Fruit fly (Drosophila melanogaster): ENCODE results near the gene Ir75b.

The Ir75b gene

DNA sequence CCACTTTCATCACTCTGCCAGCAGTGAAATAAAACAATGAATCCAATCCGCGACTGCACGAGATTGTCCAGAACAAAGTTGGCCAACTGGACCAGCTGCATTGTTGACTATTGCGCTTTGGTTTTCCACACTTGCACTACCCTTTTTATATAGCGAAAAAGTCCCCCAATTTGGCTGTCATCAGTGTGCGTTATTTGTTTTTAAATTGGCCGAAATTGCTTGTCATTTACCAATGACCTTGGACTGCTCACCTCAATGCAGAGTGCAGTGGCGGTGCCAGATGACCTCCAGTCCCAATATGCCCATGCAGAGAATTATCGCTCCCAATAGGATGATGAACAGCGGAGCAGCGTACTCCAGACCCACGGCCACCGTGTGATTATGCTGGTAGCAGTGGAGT is 2.2 kb downstream of the Ir75b start, which contains the start of gene Ir75a:
TSS of gene Ir75a (minus strand) at position 101 of the 400 bp plus-strand sequence.
- TF ChIP-seq Crg-1 (GFP tag; optimal IDR thresholded peaks at IDR 0.05) = no peak

DNA sequence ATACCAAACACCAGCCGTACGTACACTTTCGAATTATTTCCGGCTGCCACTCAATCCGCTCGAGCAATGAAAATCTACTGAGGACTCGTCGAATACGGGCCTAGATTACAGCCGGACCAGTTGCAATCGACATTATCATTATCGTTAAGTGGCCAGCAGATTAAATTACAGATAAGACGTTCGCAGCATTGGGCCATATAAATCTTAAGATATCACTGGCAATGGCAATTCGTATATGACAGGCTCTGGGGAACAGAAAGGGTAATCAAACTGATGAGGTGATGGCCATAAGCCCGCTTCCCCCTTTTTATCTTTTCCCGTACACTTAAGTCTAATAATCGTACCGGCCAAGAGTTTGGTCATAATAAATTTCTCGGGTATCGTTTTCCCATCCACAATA is 6.0 kb downstream of the Ir75b start, which contains the start of gene Cln3:
TSS of gene Cln3 (minus strand) at position 84 of the 400 bp plus-strand sequence.
- TF ChIP-seq CG33017 (tag; optimal IDR thresholded peaks at IDR 0.05) = peak; percentile 79
- TF ChIP-seq cic (GFP tag; optimal IDR thresholded peaks at IDR 0.05) = peak; percentile 82
- TF ChIP-seq Crg-1 (GFP tag; optimal IDR thresholded peaks at IDR 0.05) = no peak
- peak; percentile 6 for TF ChIP-seq kay (GFP tag; ENCODE audit: borderline replicate concordance)
- no peak for TF ChIP-seq CG1620 (GFP tag; optimal IDR thresholded peaks at IDR 0.05)
- no peak for TF ChIP-seq Clk (GFP tag; optimal IDR thresholded peaks at IDR 0.05)
- peak; percentile 41 for TF ChIP-seq pad (GFP tag; optimal IDR thresholded peaks at IDR 0.05)
- TF ChIP-seq CG14711 (tag; optimal IDR thresholded peaks at IDR 0.05) = no peak
- TF ChIP-seq ovo (GFP tag; optimal IDR thresholded peaks at IDR 0.05) = no peak
- TF ChIP-seq cnc (optimal IDR thresholded peaks at IDR 0.05) = no peak
- peak; percentile 37 for TF ChIP-seq toe (GFP tag; optimal IDR thresholded peaks at IDR 0.05)
- TF ChIP-seq CG12768 (GFP tag; optimal IDR thresholded peaks at IDR 0.05) = peak; percentile 74
- TF ChIP-seq Mnt (GFP tag; optimal IDR thresholded peaks at IDR 0.05) = peak; percentile 8
- TF ChIP-seq tj (GFP tag; optimal IDR thresholded peaks at IDR 0.05) = peak; percentile 21
- TF ChIP-seq CG7101 (tag; optimal IDR thresholded peaks at IDR 0.05) = peak; percentile 32
- peak; percentile 72 for TF ChIP-seq CG7045 (GFP tag; optimal IDR thresholded peaks at IDR 0.05)
- TF ChIP-seq CG5204 (GFP tag; optimal IDR thresholded peaks at IDR 0.05) = peak; percentile 48
- peak; percentile 6 for TF ChIP-seq CG11617 (GFP tag; optimal IDR thresholded peaks at IDR 0.05)
- TF ChIP-seq Hr96 (GFP tag; optimal IDR thresholded peaks at IDR 0.05) = peak; percentile 32

DNA sequence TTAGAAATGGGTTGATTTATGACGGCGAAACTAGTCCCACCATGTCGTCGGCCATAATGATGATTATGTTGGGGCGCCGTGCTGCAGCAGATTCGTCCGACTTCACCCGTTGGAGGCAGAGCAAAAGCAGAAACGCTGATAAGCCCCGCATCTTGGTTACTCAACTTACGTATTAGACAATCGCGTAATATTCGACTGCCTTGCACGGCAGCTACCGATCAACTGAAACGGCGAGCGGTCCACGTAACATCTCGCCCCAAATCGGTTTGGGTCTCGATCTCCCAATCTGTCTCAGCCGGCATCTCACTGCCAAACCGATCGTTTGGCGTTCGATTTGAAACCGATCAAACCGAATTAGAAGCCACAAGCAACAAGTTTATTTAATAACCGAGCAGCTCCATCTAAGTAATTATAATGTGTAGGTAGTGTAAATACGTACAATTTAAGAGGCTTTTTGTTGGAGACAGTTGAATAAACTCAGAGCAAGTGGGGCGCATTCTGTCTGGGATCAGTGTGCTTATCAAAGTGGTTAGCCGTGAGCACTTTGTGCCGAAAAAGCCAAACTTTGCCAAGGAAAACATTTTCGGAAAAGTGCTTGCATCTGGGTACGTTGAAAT is 11.3 kb downstream of the Ir75b start, which contains the start of gene CG32191:
TSS of gene CG32191 (minus strand) at position 550 of the 617 bp plus-strand sequence.
- no peak for TF ChIP-seq cnc (optimal IDR thresholded peaks at IDR 0.05)
- TF ChIP-seq cic (GFP tag; optimal IDR thresholded peaks at IDR 0.05) = no peak
- TF ChIP-seq kay (GFP tag; ENCODE audit: borderline replicate concordance) = no peak
- no peak for TF ChIP-seq CG14711 (tag; optimal IDR thresholded peaks at IDR 0.05)
- TF ChIP-seq bab1 (GFP tag; optimal IDR thresholded peaks at IDR 0.05) = no peak
- no peak for TF ChIP-seq ovo (GFP tag; optimal IDR thresholded peaks at IDR 0.05)
- no peak for TF ChIP-seq Mnt (GFP tag; optimal IDR thresholded peaks at IDR 0.05)
- no peak for TF ChIP-seq tj (GFP tag; optimal IDR thresholded peaks at IDR 0.05)
- no peak for TF ChIP-seq CG1620 (GFP tag; optimal IDR thresholded peaks at IDR 0.05)
- TF ChIP-seq pad (GFP tag; optimal IDR thresholded peaks at IDR 0.05) = no peak

DNA sequence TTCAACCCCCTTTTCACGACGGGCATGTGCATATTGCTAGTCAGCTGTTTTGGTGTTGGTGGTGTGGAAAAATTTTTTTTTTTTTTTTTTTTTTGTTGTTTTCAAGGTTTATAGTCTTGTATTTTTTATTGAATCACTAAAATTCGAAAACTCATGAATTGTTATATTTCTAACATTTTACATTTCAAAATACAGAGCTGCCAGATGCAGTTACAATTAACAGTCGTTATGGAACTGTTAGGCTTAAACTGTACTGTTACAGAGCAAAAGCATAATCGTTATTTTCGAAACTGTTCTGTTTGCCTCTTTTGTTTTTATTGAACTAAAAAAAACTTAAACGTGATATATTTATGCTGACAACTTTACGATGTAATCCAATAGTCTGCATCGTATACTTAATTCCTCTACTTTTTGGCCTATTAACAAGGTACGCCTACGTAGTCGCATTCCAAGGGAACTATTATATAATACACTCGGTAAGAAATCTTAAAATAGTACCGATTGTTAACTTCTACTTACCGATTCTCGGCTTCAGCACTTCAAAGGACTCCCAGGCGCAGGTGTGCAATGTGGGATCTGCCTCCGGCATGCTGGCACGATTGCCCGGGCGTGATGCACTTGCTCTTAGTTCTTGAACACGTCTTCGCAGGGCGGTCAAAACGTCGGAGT is 13.5 kb downstream of the Ir75b start, which contains the start of gene CG32187:
TSS of gene CG32187 (minus strand) at position 9 of the 669 bp plus-strand sequence.
- no peak for TF ChIP-seq toe (GFP tag; optimal IDR thresholded peaks at IDR 0.05)
- TF ChIP-seq kay (GFP tag; ENCODE audit: borderline replicate concordance) = no peak
- no peak for TF ChIP-seq Clk (GFP tag; optimal IDR thresholded peaks at IDR 0.05)
- TF ChIP-seq CG5204 (GFP tag; optimal IDR thresholded peaks at IDR 0.05) = no peak
- no peak for TF ChIP-seq tj (GFP tag; optimal IDR thresholded peaks at IDR 0.05)
- TF ChIP-seq ovo (GFP tag; optimal IDR thresholded peaks at IDR 0.05) = no peak
- TF ChIP-seq cic (GFP tag; optimal IDR thresholded peaks at IDR 0.05) = no peak
- no peak for TF ChIP-seq CG11617 (GFP tag; optimal IDR thresholded peaks at IDR 0.05)
- no peak for TF ChIP-seq pad (GFP tag; optimal IDR thresholded peaks at IDR 0.05)
- TF ChIP-seq CG7045 (GFP tag; optimal IDR thresholded peaks at IDR 0.05) = no peak
- TF ChIP-seq Mnt (GFP tag; optimal IDR thresholded peaks at IDR 0.05) = no peak
- no peak for TF ChIP-seq cnc (optimal IDR thresholded peaks at IDR 0.05)

DNA sequence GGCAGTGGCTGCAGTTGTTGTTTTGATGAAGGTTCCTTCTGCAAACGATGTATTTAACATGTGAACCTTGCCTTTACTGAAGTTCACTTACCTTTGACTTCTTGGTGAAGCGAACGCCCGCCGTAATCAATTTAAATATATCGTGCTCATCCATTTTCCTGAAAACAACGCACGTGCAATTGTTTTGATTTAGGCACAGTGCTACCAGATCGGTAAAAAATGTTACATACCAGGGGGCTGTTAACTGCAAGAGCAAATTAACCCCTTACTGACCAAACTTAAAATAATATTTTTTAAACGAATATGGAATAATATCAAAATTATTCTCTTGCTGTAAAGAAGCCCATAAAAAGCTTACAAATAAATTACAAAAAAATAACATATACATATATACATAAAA is 15.5 kb downstream of the Ir75b start, which contains the start of gene ais:
TSS of gene ais (minus strand) at position 205 of the 400 bp plus-strand sequence.
- TF ChIP-seq CG7101 (tag; optimal IDR thresholded peaks at IDR 0.05) (peak; percentile 55), pad (GFP tag; optimal IDR thresholded peaks at IDR 0.05) (no peak), CG11617 (GFP tag; optimal IDR thresholded peaks at IDR 0.05) (peak; percentile 20), CG5204 (GFP tag; optimal IDR thresholded peaks at IDR 0.05) (peak; percentile 32), CG1620 (GFP tag; optimal IDR thresholded peaks at IDR 0.05) (no peak), kay (GFP tag; ENCODE audit: borderline replicate concordance) (no peak), toe (GFP tag; optimal IDR thresholded peaks at IDR 0.05) (peak; percentile 40), cic (GFP tag; optimal IDR thresholded peaks at IDR 0.05) (no peak), Mnt (GFP tag; optimal IDR thresholded peaks at IDR 0.05) (peak; percentile 98)

DNA sequence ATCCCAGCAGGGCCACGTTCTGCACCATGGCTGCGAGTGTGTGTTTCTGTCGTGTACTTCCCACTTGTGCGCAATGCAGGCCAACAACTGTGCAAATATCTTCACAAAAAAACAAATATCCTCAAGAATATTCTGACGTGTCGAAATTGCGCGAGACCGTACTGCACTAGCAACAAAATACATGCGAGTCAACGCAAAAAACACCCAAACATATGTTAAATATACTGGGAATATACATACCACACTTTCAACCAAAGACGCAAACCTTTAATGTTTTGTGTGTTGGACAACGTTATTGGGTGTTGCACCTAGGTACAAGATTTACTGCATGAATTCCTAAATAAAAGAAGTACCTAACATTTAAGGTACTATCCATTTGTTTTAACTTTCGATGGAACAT is 17.9 kb downstream of the Ir75b start, which contains the start of gene NUCB1:
TSS of gene NUCB1 (minus strand) at position 173 of the 400 bp plus-strand sequence.
- TF ChIP-seq Clk (GFP tag; optimal IDR thresholded peaks at IDR 0.05) = no peak
- peak; percentile 40 for TF ChIP-seq toe (GFP tag; optimal IDR thresholded peaks at IDR 0.05)
- peak; percentile 50 for TF ChIP-seq pad (GFP tag; optimal IDR thresholded peaks at IDR 0.05)
- peak; percentile 50 for TF ChIP-seq ovo (GFP tag; optimal IDR thresholded peaks at IDR 0.05)
- no peak for TF ChIP-seq cic (GFP tag; optimal IDR thresholded peaks at IDR 0.05)
- peak; percentile 41 for TF ChIP-seq CG7101 (tag; optimal IDR thresholded peaks at IDR 0.05)
- peak; percentile 78 for TF ChIP-seq bab1 (GFP tag; optimal IDR thresholded peaks at IDR 0.05)
- peak; percentile 42 for TF ChIP-seq CG5204 (GFP tag; optimal IDR thresholded peaks at IDR 0.05)
- TF ChIP-seq Crg-1 (GFP tag; optimal IDR thresholded peaks at IDR 0.05) = peak; percentile 67
- TF ChIP-seq Hr96 (GFP tag; optimal IDR thresholded peaks at IDR 0.05) = peak; percentile 64
- peak; percentile 45 for TF ChIP-seq CG14711 (tag; optimal IDR thresholded peaks at IDR 0.05)
- TF ChIP-seq CG1620 (GFP tag; optimal IDR thresholded peaks at IDR 0.05) = peak; percentile 70
- no peak for TF ChIP-seq kay (GFP tag; ENCODE audit: borderline replicate concordance)
- no peak for TF ChIP-seq CG12768 (GFP tag; optimal IDR thresholded peaks at IDR 0.05)
- TF ChIP-seq Mnt (GFP tag; optimal IDR thresholded peaks at IDR 0.05) = peak; percentile 18
